Worm (Caenorhabditis elegans) whole organism, L3 larva: ENCODE measurements around the gene fozi-1.

ENCODE experiments used
- R02D3.7 ChIP-seq: fragments of 150-350 bp; optimal IDR thresholded peaks from 2 replicates; lab custom pipeline; 2014; ENCODE audit warnings: missing biosample characterization, missing genetic modification characterization
- ZK546.5 ChIP-seq: sonication (generic microtip); optimal IDR thresholded peaks from 2 replicates; lab custom pipeline; 2017; ENCODE audit warnings: missing biosample characterization, missing genetic modification characterization
- aly-2 ChIP-seq: fragments of 150-350 bp; optimal IDR thresholded peaks from 2 replicates; lab custom pipeline; 2014; ENCODE audit warnings: missing biosample characterization, missing genetic modification characterization
- ceh-16 ChIP-seq: sonication (generic microtip); optimal IDR thresholded peaks from 2 replicates; lab custom pipeline; 2017; ENCODE audit warnings: missing biosample characterization, missing genetic modification characterization
- ceh-28 ChIP-seq: fragments of 150-350 bp; optimal IDR thresholded peaks from 2 replicates; lab custom pipeline; 2014; ENCODE audit warnings: missing biosample characterization, missing genetic modification reagents, missing genetic modification characterization
- ceh-9 ChIP-seq: sonication (generic microtip); optimal IDR thresholded peaks from 2 replicates; lab custom pipeline; 2018; ENCODE audit warnings: missing biosample characterization, missing genetic modification characterization
- daf-12 ChIP-seq: fragments of 150-350 bp; optimal IDR thresholded peaks from 2 replicates; lab custom pipeline; 2014; ENCODE audit warnings: missing biosample characterization, missing genetic modification reagents, missing genetic modification characterization
- egl-27 ChIP-seq: sonication (generic microtip); optimal IDR thresholded peaks from 4 replicates; lab custom pipeline; 2017; ENCODE audit warnings: missing biosample characterization, missing genetic modification reagents, missing genetic modification characterization
- egl-5 ChIP-seq: fragments of 150-350 bp; optimal IDR thresholded peaks from 2 replicates; lab custom pipeline; 2017; ENCODE audit warnings: missing biosample characterization, missing genetic modification reagents, missing genetic modification characterization, inconsistent platforms
- elt-1 ChIP-seq: fragments of 150-350 bp; optimal IDR thresholded peaks from 2 replicates; lab custom pipeline; 2014; ENCODE audit warnings: missing biosample characterization, missing genetic modification characterization
- elt-2 ChIP-seq: sonication (generic microtip); optimal IDR thresholded peaks from 2 replicates; lab custom pipeline; 2016; ENCODE audit warnings: missing genetic modification reagents, mild to moderate bottlenecking, missing genetic modification characterization, missing compliant biosample characterization
- hmg-11 ChIP-seq: sonication (generic microtip); optimal IDR thresholded peaks from 2 replicates; lab custom pipeline; 2016; ENCODE audit warnings: missing genetic modification characterization, missing compliant biosample characterization
- jun-1 ChIP-seq: fragments of 150-350 bp; optimal IDR thresholded peaks from 2 replicates; lab custom pipeline; 2014; ENCODE audit warnings: missing biosample characterization, missing genetic modification reagents, missing genetic modification characterization
- lin-15B ChIP-seq: fragments of 150-350 bp; optimal IDR thresholded peaks from 2 replicates; lab custom pipeline; 2014; ENCODE audit warnings: missing biosample characterization, missing genetic modification characterization
- lin-39 ChIP-seq: fragments of 150-350 bp; optimal IDR thresholded peaks from 2 replicates; lab custom pipeline; 2018; ENCODE audit warnings: missing biosample characterization, missing genetic modification reagents, missing genetic modification characterization
- lsy-12 ChIP-seq: sonication (generic microtip); optimal IDR thresholded peaks from 2 replicates; lab custom pipeline; 2016; ENCODE audit warnings: mild to moderate bottlenecking, missing genetic modification characterization, missing compliant biosample characterization
- mml-1 ChIP-seq: fragments of 150-350 bp; sonication (generic microtip); optimal IDR thresholded peaks from 3 replicates; lab custom pipeline; 2014; ENCODE audit warnings: missing biosample characterization, missing genetic modification characterization
- nfya-1 ChIP-seq: sonication (generic microtip); optimal IDR thresholded peaks from 2 replicates; lab custom pipeline; 2017; ENCODE audit warnings: missing genetic modification characterization, mild to moderate bottlenecking, missing compliant biosample characterization, antibody characterized with exemption, moderate library complexity; ENCODE audit not compliant: insufficient read depth
- nhr-11 ChIP-seq: fragments of 150-350 bp; optimal IDR thresholded peaks from 2 replicates; lab custom pipeline; 2014; ENCODE audit warnings: missing biosample characterization, missing genetic modification characterization
- nhr-12 ChIP-seq: fragments of 150-350 bp; optimal IDR thresholded peaks from 2 replicates; lab custom pipeline; 2014; ENCODE audit warnings: missing biosample characterization, missing genetic modification characterization
- nhr-23 ChIP-seq: fragments of 150-350 bp; optimal IDR thresholded peaks from 2 replicates; lab custom pipeline; 2014; ENCODE audit warnings: missing biosample characterization, missing genetic modification reagents, missing genetic modification characterization
- nhr-25 ChIP-seq: sonication (generic microtip); optimal IDR thresholded peaks from 2 replicates; lab custom pipeline; 2017; ENCODE audit warnings: missing biosample characterization, missing genetic modification characterization
- nhr-28 ChIP-seq: fragments of 150-350 bp; optimal IDR thresholded peaks from 2 replicates; lab custom pipeline; 2014; ENCODE audit warnings: missing biosample characterization, missing genetic modification characterization
- nhr-67 ChIP-seq: fragments of 150-350 bp; optimal IDR thresholded peaks from 2 replicates; lab custom pipeline; 2014; ENCODE audit warnings: missing biosample characterization, missing genetic modification characterization
- nhr-76 ChIP-seq: fragments of 150-350 bp; sonication (generic microtip); optimal IDR thresholded peaks from 5 replicates; lab custom pipeline; 2014; ENCODE audit warnings: missing biosample characterization, missing genetic modification characterization
- pha-4 ChIP-seq: fragments of 150-350 bp; optimal IDR thresholded peaks from 2 replicates; lab custom pipeline; 2014; ENCODE audit warnings: missing biosample characterization, missing genetic modification reagents, missing genetic modification characterization
- pqm-1 ChIP-seq: fragments of 150-350 bp; optimal IDR thresholded peaks from 2 replicates; lab custom pipeline; 2017; ENCODE audit warnings: missing biosample characterization, missing genetic modification characterization, inconsistent platforms
- sea-2 ChIP-seq: fragments of 150-350 bp; sonication (generic microtip); optimal IDR thresholded peaks from 4 replicates; lab custom pipeline; 2014; ENCODE audit warnings: missing biosample characterization, missing genetic modification reagents, missing genetic modification characterization
- skn-1 ChIP-seq: fragments of 150-350 bp; optimal IDR thresholded peaks from 2 replicates; lab custom pipeline; 2014; ENCODE audit warnings: missing biosample characterization, missing genetic modification characterization
- snpc-4 ChIP-seq: fragments of 150-350 bp; optimal IDR thresholded peaks from 2 replicates; lab custom pipeline; 2014; ENCODE audit warnings: missing biosample characterization, missing genetic modification characterization
- tbx-2 ChIP-seq: sonication (generic microtip); optimal IDR thresholded peaks from 2 replicates; lab custom pipeline; 2016; ENCODE audit warnings: mild to moderate bottlenecking, missing genetic modification characterization, missing compliant biosample characterization
- unc-62 ChIP-seq: fragments of 150-350 bp; sonication (generic microtip); optimal IDR thresholded peaks from 4 replicates; lab custom pipeline; 2014; ENCODE audit warnings: missing biosample characterization, missing genetic modification reagents, missing genetic modification characterization
- zag-1 ChIP-seq: fragments of 150-350 bp; optimal IDR thresholded peaks from 2 replicates; lab custom pipeline; 2014; ENCODE audit warnings: missing biosample characterization, missing genetic modification characterization

The fozi-1 gene

ce11 chrIII:9281480-9281879 lies at the start of gene fozi-1:
Gene fozi-1, plus strand, starts transcription at chrIII:9281780.
- TF ChIP-seq ceh-9 (tag; lab: Kevin White, UChicago) (no peak), nhr-23 (no peak), egl-5 (no peak), nhr-28 (no peak), aly-2 (tag; lab: Kevin White, UChicago) (no peak), tbx-2 (no peak), pqm-1 (tag; lab: Kevin White, UChicago) (no peak), R02D3.7 (tag; lab: Kevin White, UChicago) (no peak), nhr-11 (tag; lab: Kevin White, UChicago) (no peak), snpc-4 (tag; lab: Kevin White, UChicago) (no peak), lin-15B (tag; lab: Kevin White, UChicago) (no peak), unc-62 (GFP tag; lab: Kevin White, UChicago) (no peak), elt-2 (tag; lab: Kevin White, UChicago) (no peak), nhr-12 (tag; lab: Kevin White, UChicago) (no peak), ZK546.5 (tag; lab: Kevin White, UChicago) (no peak), zag-1 (tag; lab: Kevin White, UChicago) (no peak)

- TF ChIP-seq egl-27 (no peak), lsy-12 (tag; lab: Kevin White, UChicago) (no peak), nfya-1 (tag; lab: Kevin White, UChicago) (no peak), ceh-28 (no peak)
- TF ChIP-seq, all 47 proteins: peak for 0
These were observed 45.4 kb upstream of the fozi-1 start, which contains the start of gene T23G5.2 for ce11 chrIII:9236228-9236627. Gene T23G5.2, minus strand, starts transcription at chrIII:9236328.

- TF ChIP-seq elt-2 (tag; lab: Kevin White, UChicago) (peak; percentile 42), pha-4 (peak; percentile 2), nhr-23 (no peak), pqm-1 (tag; lab: Kevin White, UChicago) (peak; percentile 11), nhr-67 (tag; lab: Kevin White, UChicago) (no peak)
These were observed 44.0 kb upstream of the fozi-1 start for ce11 chrIII:9237626-9238025.

ce11 chrIII:9239983-9240382 lies 41.6 kb upstream of the fozi-1 start, which contains the start of gene saeg-2:
Gene saeg-2, plus strand, starts transcription at chrIII:9240363.
- TF ChIP-seq jun-1 (tag; lab: Kevin White, UChicago): peak; percentile 19
- peak; percentile 90 for TF ChIP-seq hmg-11 (tag; lab: Kevin White, UChicago)
- TF ChIP-seq nfya-1 (tag; lab: Kevin White, UChicago): peak; percentile 58
- TF ChIP-seq elt-2 (tag; lab: Kevin White, UChicago): peak; percentile 49
- no peak for TF ChIP-seq nhr-23
- no peak for TF ChIP-seq sea-2 (GFP tag; lab: Kevin White, UChicago)
- peak; percentile 7 for TF ChIP-seq nhr-25
- no peak for TF ChIP-seq lin-15B (tag; lab: Kevin White, UChicago)
- peak; percentile 6 for TF ChIP-seq skn-1 (tag; lab: Kevin White, UChicago)
- TF ChIP-seq pha-4: peak; percentile 55
- peak; percentile 19 for TF ChIP-seq snpc-4 (tag; lab: Kevin White, UChicago)

ce11 chrIII:9242675-9243074 lies 38.9 kb upstream of the fozi-1 start, which contains the start of gene dat-1:
Gene dat-1, plus strand, starts transcription at chrIII:9242975.
- TF ChIP-seq nhr-12 (tag; lab: Kevin White, UChicago) (no peak), nfya-1 (tag; lab: Kevin White, UChicago) (no peak), pha-4 (no peak), aly-2 (tag; lab: Kevin White, UChicago) (no peak), lin-39 (tag; lab: Kevin White, UChicago) (no peak), ceh-16 (tag; lab: Kevin White, UChicago) (no peak), nhr-67 (tag; lab: Kevin White, UChicago) (no peak)
- TF ChIP-seq, all 47 proteins: peak for 0

- TF ChIP-seq ZK546.5 (tag; lab: Kevin White, UChicago) (no peak), daf-12 (tag; lab: Kevin White, UChicago) (no peak), nhr-23 (no peak), nhr-11 (tag; lab: Kevin White, UChicago) (no peak), elt-1 (tag; lab: Kevin White, UChicago) (no peak), pha-4 (no peak), nhr-76 (tag; lab: Kevin White, UChicago) (no peak), mml-1 (no peak)
- TF ChIP-seq, all 47 proteins: peak for 0
These were observed 34.4 kb upstream of the fozi-1 start, which contains the start of gene T02C1.1 for ce11 chrIII:9247221-9247620. Gene T02C1.1, plus strand, starts transcription at chrIII:9247525.
